ENCODE assay signal across 5 fruit fly cellular contexts in genomic region chr2L:8700870-8701616, dm6.
TF ChIP-seq lines count a peak whose summit lies in the region.

No protein-coding gene starts in this region.

- no peak for TF ChIP-seq CTCF in whole organism, embryonic (GFP tag; optimal IDR thresholded peaks at IDR 0.05; lab: Kevin White, UChicago)

TF ChIP-seq in whole organism, adult, 20 proteins besides CTCF, POLR2A, EP300 and RAD21:
- peak in 1 of 2 experiments; percentile 6 for TF ChIP-seq cnc (optimal IDR thresholded peaks at IDR 0.05; lab: Kevin White, UChicago)
- TF ChIP-seq tj (GFP tag; optimal IDR thresholded peaks at IDR 0.05; lab: Kevin White, UChicago), result peak; percentile 84
- peak; percentile 73 for TF ChIP-seq cic (GFP tag; optimal IDR thresholded peaks at IDR 0.05; lab: Kevin White, UChicago)
- TF ChIP-seq Hr96 (GFP tag; optimal IDR thresholded peaks at IDR 0.05; lab: Kevin White, UChicago), result no peak
- TF ChIP-seq kay (GFP tag; lab: Kevin White, UChicago; ENCODE audit: borderline replicate concordance), result peak; percentile 74
- TF ChIP-seq CG1620 (GFP tag; optimal IDR thresholded peaks at IDR 0.05; lab: Kevin White, UChicago), result no peak

TF ChIP-seq in whole organism, embryonic, 481 proteins besides CTCF, POLR2A, EP300 and RAD21:
- peak; percentile 48 for TF ChIP-seq nom (GFP tag; optimal IDR thresholded peaks at IDR 0.05; lab: Kevin White, UChicago)
- no peak for TF ChIP-seq Ets65A (GFP tag; lab: Kevin White, UChicago)
- TF ChIP-seq CG8290 (GFP tag; optimal IDR thresholded peaks at IDR 0.05; lab: Kevin White, UChicago), result no peak
- TF ChIP-seq CG8290 (tag; optimal IDR thresholded peaks at IDR 0.05; lab: Kevin White, UChicago), result peak in 1 of 2 experiments; percentile 9
- peak; percentile 1 for TF ChIP-seq grn (GFP tag; optimal IDR thresholded peaks at IDR 0.05; lab: Kevin White, UChicago)
- TF ChIP-seq CG33213 (GFP tag; optimal IDR thresholded peaks at IDR 0.05; lab: Kevin White, UChicago), result no peak
- TF ChIP-seq Nf-YC (tag; optimal IDR thresholded peaks at IDR 0.05; lab: Kevin White, UChicago), result no peak
- peak; percentile 24 for TF ChIP-seq sd (tag; optimal IDR thresholded peaks at IDR 0.05; lab: Kevin White, UChicago)
- TF ChIP-seq eyg (GFP tag; optimal IDR thresholded peaks at IDR 0.05; lab: Kevin White, UChicago), result no peak
- no peak for TF ChIP-seq jigr1 (GFP tag; IDR thresholded peaks at IDR 0.05; lab: Robert Waterston, UW)
- no peak for TF ChIP-seq amos (GFP tag; IDR thresholded peaks at IDR 0.05; lab: Robert Waterston, UW; ENCODE audit: partially characterized antibody)
- peak; percentile 24 for TF ChIP-seq Med (GFP tag; lab: Kevin White, UChicago)
- peak; percentile 57 for TF ChIP-seq sens (GFP tag; lab: Kevin White, UChicago)

TF ChIP-seq in whole organism, prepupa, 60 proteins besides CTCF, POLR2A, EP300 and RAD21:
- TF ChIP-seq Blimp-1 (GFP tag; optimal IDR thresholded peaks at IDR 0.05; lab: Kevin White, UChicago), result no peak
- peak; percentile 8 for TF ChIP-seq Eip93F (GFP tag; optimal IDR thresholded peaks at IDR 0.05; lab: Kevin White, UChicago)
- TF ChIP-seq CG6276 (GFP tag; optimal IDR thresholded peaks at IDR 0.05; lab: Kevin White, UChicago), result peak; percentile 20
- no peak for TF ChIP-seq CG34406 (GFP tag; optimal IDR thresholded peaks at IDR 0.05; lab: Kevin White, UChicago)
- TF ChIP-seq ss (GFP tag; optimal IDR thresholded peaks at IDR 0.05; lab: Kevin White, UChicago), result peak in 1 of 2 experiments; percentile 41
- TF ChIP-seq svp (GFP tag; lab: Kevin White, UChicago), result peak; percentile 79
- TF ChIP-seq CG15336 (GFP tag; IDR thresholded peaks at IDR 0.05; lab: Robert Waterston, UW), result 0 out of 2 replicates have a peak, but pooled peaks have one; percentile 11
- TF ChIP-seq fd59A (GFP tag; optimal IDR thresholded peaks at IDR 0.05; lab: Kevin White, UChicago), result no peak
- peak; percentile 43 for TF ChIP-seq CG6808 (GFP tag; optimal IDR thresholded peaks at IDR 0.05; lab: Kevin White, UChicago)
- TF ChIP-seq Eip78C (GFP tag; lab: Kevin White, UChicago), result peak; percentile 77

TF ChIP-seq in whole organism, pupa, 21 proteins besides CTCF, POLR2A, EP300 and RAD21:
- TF ChIP-seq CG34367 (tag; optimal IDR thresholded peaks at IDR 0.05; lab: Kevin White, UChicago) (no peak), CG14655 (GFP tag; optimal IDR thresholded peaks at IDR 0.05; lab: Kevin White, UChicago) (no peak), CG12605 (GFP tag; IDR thresholded peaks at IDR 0.05; lab: Robert Waterston, UW) (0 out of 2 replicates have a peak, but pooled peaks have one; percentile 19)

TF ChIP-seq in whole organism, wandering third instar larva, 38 proteins besides CTCF, POLR2A, EP300 and RAD21:
- TF ChIP-seq sage (GFP tag; optimal IDR thresholded peaks at IDR 0.05; lab: Kevin White, UChicago), result no peak
- no peak for TF ChIP-seq Rel (GFP tag; optimal IDR thresholded peaks at IDR 0.05; lab: Kevin White, UChicago)
- TF ChIP-seq Rel (tag; optimal IDR thresholded peaks at IDR 0.05; lab: Kevin White, UChicago), result peak; percentile 17
- TF ChIP-seq Hnf4 (GFP tag; optimal IDR thresholded peaks at IDR 0.05; lab: Kevin White, UChicago), result peak; percentile 53
